Worm (Caenorhabditis elegans): ENCODE data around the gene nceh-1.

The nceh-1 gene

DNA sequence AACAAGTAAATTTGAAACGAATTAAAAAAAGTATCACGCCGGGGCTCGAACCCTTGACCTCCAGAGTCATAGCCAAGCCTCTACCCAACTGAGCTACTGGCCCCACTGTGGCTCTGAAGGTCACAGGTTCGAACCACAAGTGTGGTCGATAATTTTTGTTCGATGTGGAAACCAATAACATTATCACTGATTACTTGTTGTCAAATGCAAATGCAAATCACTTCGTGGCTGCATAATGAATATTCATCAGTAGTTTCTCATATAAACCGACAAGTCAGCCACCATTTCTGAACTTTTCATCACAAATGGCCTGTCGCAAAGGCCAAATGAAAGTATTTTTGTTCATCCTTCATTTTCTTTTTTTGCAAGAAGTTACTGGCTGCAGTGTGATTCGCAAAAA, 17.5 kb downstream of the nceh-1 start, which contains the start of gene C25F9.8:
TSS of gene C25F9.8 (plus strand) at position 301 of the 400 bp plus-strand sequence.
- no peak for TF ChIP-seq mdl-1 (tag; optimal IDR thresholded peaks at IDR 0.05)
- TF ChIP-seq ztf-11 (tag; optimal IDR thresholded peaks at IDR 0.05), result no peak
- no peak for TF ChIP-seq aha-1 (tag)
- no peak for TF ChIP-seq hlh-11 (tag; optimal IDR thresholded peaks at IDR 0.05)
- TF ChIP-seq ZK546.5 (tag; optimal IDR thresholded peaks at IDR 0.05), result no peak
- TF ChIP-seq ceh-32 (tag; optimal IDR thresholded peaks at IDR 0.05; ENCODE audit: poor library complexity), result no peak
- no peak for TF ChIP-seq nhr-42 (GFP tag; IDR thresholded peaks at IDR 0.05)
- no peak for TF ChIP-seq lin-15B (tag; optimal IDR thresholded peaks at IDR 0.05)
- no peak for TF ChIP-seq tag-97 (GFP tag; IDR thresholded peaks at IDR 0.05)
- TF ChIP-seq Y75B8A.6 (GFP tag; IDR thresholded peaks at IDR 0.05), result no peak
- TF ChIP-seq Y48G9A.11 (GFP tag; IDR thresholded peaks at IDR 0.05), result no peak
- TF ChIP-seq Y105C5A.15 (GFP tag; IDR thresholded peaks at IDR 0.05), result no peak
- TF ChIP-seq daf-19 (GFP tag; conservative IDR thresholded peaks at IDR 0.05), result no peak
- no peak for TF ChIP-seq saeg-2 (GFP tag; IDR thresholded peaks at IDR 0.05)
- no peak for TF ChIP-seq nhr-76 (tag; optimal IDR thresholded peaks at IDR 0.05)
- TF ChIP-seq dpl-1 (GFP tag; optimal IDR thresholded peaks at IDR 0.05), result no peak

DNA sequence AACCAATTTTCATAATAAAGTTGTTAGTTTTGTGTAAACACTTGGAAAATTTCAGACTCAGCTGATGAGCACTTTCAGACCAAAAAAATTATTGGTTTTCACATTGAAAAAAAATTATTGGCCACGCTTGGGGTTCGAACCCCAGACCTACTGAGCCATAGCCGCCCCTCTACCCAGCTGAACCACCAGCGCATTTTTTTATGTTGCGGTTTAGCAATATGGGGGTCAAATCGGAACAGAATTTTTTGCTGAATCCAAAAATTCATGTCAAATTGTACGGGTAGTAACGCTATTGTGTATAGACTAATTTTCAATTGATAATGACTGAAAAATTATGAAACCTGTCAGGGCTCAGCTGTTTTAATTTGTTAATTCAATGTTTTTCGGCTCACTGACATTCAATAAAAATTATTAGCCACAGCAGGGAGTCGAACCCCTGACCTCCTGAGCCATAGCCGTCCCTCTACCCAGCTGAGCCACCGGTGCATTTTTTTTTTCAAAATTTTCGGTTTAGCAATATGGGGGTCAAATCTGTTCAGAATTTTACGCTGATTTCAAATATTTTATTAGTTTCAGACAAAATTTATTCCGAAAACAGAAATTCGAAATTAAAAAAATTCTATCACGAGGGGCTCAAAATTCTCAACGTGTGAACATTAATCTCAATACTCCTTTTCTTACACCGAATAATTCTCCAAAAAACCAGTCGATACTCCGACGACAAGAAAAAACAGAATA, 19.5 kb downstream of the nceh-1 start:
- TF ChIP-seq snpc-4 (tag; optimal IDR thresholded peaks at IDR 0.05), result no peak
- TF ChIP-seq F26F4.8 (GFP tag; conservative IDR thresholded peaks at IDR 0.05), result no peak
- 0 out of 2 replicates have a peak, but pooled peaks have one; percentile 34 for TF ChIP-seq lin-38 (GFP tag; IDR thresholded peaks at IDR 0.05)
- no peak for TF ChIP-seq nhr-42 (GFP tag; IDR thresholded peaks at IDR 0.05)
- TF ChIP-seq fkh-10 (GFP tag; optimal IDR thresholded peaks at IDR 0.05), result no peak
- TF ChIP-seq dve-1 (tag; optimal IDR thresholded peaks at IDR 0.05; ENCODE audit: insufficient read depth), result no peak
- TF ChIP-seq dpl-1 (GFP tag; optimal IDR thresholded peaks at IDR 0.05), result no peak
- TF ChIP-seq dmd-8 (GFP tag; IDR thresholded peaks at IDR 0.05), result no peak
- no peak for TF ChIP-seq Y75B8A.6 (GFP tag; IDR thresholded peaks at IDR 0.05)
- TF ChIP-seq mxl-2 (GFP tag; conservative IDR thresholded peaks at IDR 0.05), result no peak
- peak in 1 of 2 experiments; percentile 62 for TF ChIP-seq unc-62 (GFP tag; optimal IDR thresholded peaks at IDR 0.05 in 1 of 2)
- no peak for TF ChIP-seq unc-62 (tag; optimal IDR thresholded peaks at IDR 0.05)

DNA sequence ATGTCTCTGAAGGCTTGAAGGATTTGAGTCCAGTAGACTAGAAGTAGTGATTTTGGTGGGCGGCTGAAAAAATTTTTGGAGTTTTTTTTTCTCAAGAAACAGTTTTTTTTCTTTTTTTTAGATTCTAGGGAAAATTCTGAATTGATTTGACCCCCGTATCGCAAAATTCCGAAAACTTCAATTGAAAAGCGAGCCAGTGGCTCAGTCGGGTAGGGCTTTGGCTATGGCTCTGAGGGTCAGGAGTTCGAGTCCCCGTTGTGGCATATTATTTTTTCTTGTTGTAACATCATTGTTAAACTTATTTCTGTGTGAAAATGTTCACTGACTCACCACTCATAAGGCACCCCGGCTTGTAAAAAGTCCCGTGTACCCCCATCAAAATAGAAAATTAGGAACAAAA, 21.2 kb downstream of the nceh-1 start:
- TF ChIP-seq ztf-7 (tag; optimal IDR thresholded peaks at IDR 0.05) (no peak), lin-15B (tag; optimal IDR thresholded peaks at IDR 0.05) (no peak), F26F4.8 (GFP tag; conservative IDR thresholded peaks at IDR 0.05) (no peak), aha-1 (tag) (no peak), set-16 (GFP tag; IDR thresholded peaks at IDR 0.05) (no peak), unc-130 (GFP tag; optimal IDR thresholded peaks at IDR 0.05) (no peak), ceh-44 (GFP tag; IDR thresholded peaks at IDR 0.05) (no peak), sdz-12 (GFP tag; optimal IDR thresholded peaks at IDR 0.05) (no peak), daf-12 (tag; optimal IDR thresholded peaks at IDR 0.05) (no peak), mep-1 (tag; optimal IDR thresholded peaks at IDR 0.05) (no peak), php-3 (GFP tag; IDR thresholded peaks at IDR 0.05) (no peak), nhr-42 (GFP tag; IDR thresholded peaks at IDR 0.05) (no peak), aly-2 (tag; optimal IDR thresholded peaks at IDR 0.05) (no peak), gei-8 (GFP tag; optimal IDR thresholded peaks at IDR 0.05) (no peak), hmg-1.1 (GFP tag; IDR thresholded peaks at IDR 0.05) (no peak), lin-38 (GFP tag; IDR thresholded peaks at IDR 0.05) (no peak), ctbp-1 (GFP tag; IDR thresholded peaks at IDR 0.05) (no peak), spr-3 (GFP tag; optimal IDR thresholded peaks at IDR 0.05) (no peak), nhr-28 (tag; optimal IDR thresholded peaks at IDR 0.05) (no peak)

Data from whole organism, L4 larva.